Fruit fly (Drosophila melanogaster): ENCODE measurements around the gene Apc.

Gene Apc

dm6 chr3R:28810942-28811676 lies 33.4 kb downstream of the Apc start, which contains the start of gene wdn (continued):
- TF ChIP-seq CG6272 (GFP tag; IDR thresholded peaks at IDR 0.05) (no peak), Ets65A (GFP tag) (peak; percentile 69), ATbp (GFP tag; optimal IDR thresholded peaks at IDR 0.05) (no peak), row (GFP tag; IDR thresholded peaks at IDR 0.05) (peak; percentile 74), Fer1 (GFP tag; optimal IDR thresholded peaks at IDR 0.05) (no peak), Bgb (GFP tag; IDR thresholded peaks at IDR 0.05; ENCODE audit: partially characterized antibody) (peak; percentile 25; the same call in 1 of the 2 replicates), CG16813 (GFP tag; IDR thresholded peaks at IDR 0.05; ENCODE audit: partially characterized antibody) (0 out of 3 replicates have a peak, but pooled peaks have one; percentile 28), amos (GFP tag; IDR thresholded peaks at IDR 0.05; ENCODE audit: partially characterized antibody) (0 out of 2 replicates have a peak, but pooled peaks have one; percentile 21), gsb-n (tag; optimal IDR thresholded peaks at IDR 0.05) (peak; percentile 63), CG33213 (GFP tag; optimal IDR thresholded peaks at IDR 0.05) (no peak), CG11695 (GFP tag; IDR thresholded peaks at IDR 0.05) (no peak), CG14667 (GFP tag; IDR thresholded peaks at IDR 0.05) (no peak), nau (GFP tag; optimal IDR thresholded peaks at IDR 0.05) (no peak), gt (GFP tag; IDR thresholded peaks at IDR 0.05) (no peak), hb (GFP tag; IDR thresholded peaks at IDR 0.05; ENCODE audit: partially characterized antibody) (no peak), rib (GFP tag; IDR thresholded peaks at IDR 0.05) (no peak), D19B (GFP tag; optimal IDR thresholded peaks at IDR 0.05) (no peak), sug (tag; optimal IDR thresholded peaks at IDR 0.05) (peak; percentile 34), HLH54F (GFP tag; optimal IDR thresholded peaks at IDR 0.05) (no peak), klu (GFP tag; IDR thresholded peaks at IDR 0.05) (no peak), slbo (GFP tag; IDR thresholded peaks at IDR 0.05) (peak; percentile 62), Nf-YB (GFP tag; optimal IDR thresholded peaks at IDR 0.05) (no peak), CG18764 (GFP tag; optimal IDR thresholded peaks at IDR 0.05) (no peak), BEAF-32 (GFP tag; optimal IDR thresholded peaks at IDR 0.05) (peak; percentile 17), schlank (tag; optimal IDR thresholded peaks at IDR 0.05) (no peak), CG12659 (GFP tag; optimal IDR thresholded peaks at IDR 0.05) (peak; percentile 14), CG1603 (tag; optimal IDR thresholded peaks at IDR 0.05) (peak; percentile 41), lmd (GFP tag; IDR thresholded peaks at IDR 0.05) (peak; percentile 11; the same call in 1 of the 2 replicates), Meics (GFP tag; optimal IDR thresholded peaks at IDR 0.05) (no peak), CG12299 (tag; optimal IDR thresholded peaks at IDR 0.05) (no peak), CG14860 (GFP tag; IDR thresholded peaks at IDR 0.05; ENCODE audit: partially characterized antibody) (no peak), cad (GFP tag; optimal IDR thresholded peaks at IDR 0.05) (no peak), CG2678 (tag; optimal IDR thresholded peaks at IDR 0.05) (no peak), phol (tag; optimal IDR thresholded peaks at IDR 0.05) (peak; percentile 100), tio (GFP tag; optimal IDR thresholded peaks at IDR 0.05) (no peak), Doc2 (GFP tag; IDR thresholded peaks at IDR 0.05) (no peak), CG11723 (GFP tag; optimal IDR thresholded peaks at IDR 0.05) (no peak), Max (GFP tag; optimal IDR thresholded peaks at IDR 0.05) (no peak), chif (GFP tag; optimal IDR thresholded peaks at IDR 0.05) (no peak), Chrac-16 (GFP tag; optimal IDR thresholded peaks at IDR 0.05) (no peak), CG6765 (GFP tag; optimal IDR thresholded peaks at IDR 0.05) (no peak), ind (GFP tag; optimal IDR thresholded peaks at IDR 0.05) (no peak), HmgZ (tag; optimal IDR thresholded peaks at IDR 0.05) (peak; percentile 1), ranshi (GFP tag; IDR thresholded peaks at IDR 0.05) (0 out of 2 replicates have a peak, but pooled peaks have one; percentile 13), ERR (GFP tag; optimal IDR thresholded peaks at IDR 0.05) (no peak), CG30431 (GFP tag; optimal IDR thresholded peaks at IDR 0.05) (no peak), Hr3 (GFP tag; optimal IDR thresholded peaks at IDR 0.05) (no peak), ab (GFP tag; optimal IDR thresholded peaks at IDR 0.05) (no peak), Doc3 (GFP tag; IDR thresholded peaks at IDR 0.05; ENCODE audit: partially characterized antibody) (0 out of 3 replicates have a peak, but pooled peaks have one; percentile 45)
